Fruit fly (Drosophila melanogaster): ENCODE results near the gene CG33509.

Gene CG33509

dm6 chr2L:21071435-21071834, 14.9 kb downstream of the CG33509 start, which contains the start of gene CG9265 (continued):
- TF ChIP-seq ewg (GFP tag; optimal IDR thresholded peaks at IDR 0.05), result peak; percentile 91
- peak; percentile 4 for TF ChIP-seq gem (tag; optimal IDR thresholded peaks at IDR 0.05)
- no peak for TF ChIP-seq otp (GFP tag; IDR thresholded peaks at IDR 0.05)
- peak; percentile 20 for TF ChIP-seq Myb (GFP tag; optimal IDR thresholded peaks at IDR 0.05)
- peak; percentile 0 for TF ChIP-seq ems (GFP tag; optimal IDR thresholded peaks at IDR 0.05)
- peak; percentile 10 for TF ChIP-seq CG12155 (GFP tag; optimal IDR thresholded peaks at IDR 0.05)
- TF ChIP-seq CG18619 (GFP tag; optimal IDR thresholded peaks at IDR 0.05), result no peak
- TF ChIP-seq CG42726 (GFP tag; IDR thresholded peaks at IDR 0.05; ENCODE audit: partially characterized antibody), result no peak
- 0 out of 3 replicates have a peak, but pooled peaks have one; percentile 25 for TF ChIP-seq Dbx (GFP tag; IDR thresholded peaks at IDR 0.05)
- peak; percentile 48 for TF ChIP-seq Med (GFP tag)
- no peak for TF ChIP-seq CG13624 (GFP tag; optimal IDR thresholded peaks at IDR 0.05)
- peak; percentile 62 for TF ChIP-seq slbo (GFP tag; IDR thresholded peaks at IDR 0.05)
- peak; percentile 22 for TF ChIP-seq mam (GFP tag; optimal IDR thresholded peaks at IDR 0.05)
- TF ChIP-seq scrt (GFP tag; optimal IDR thresholded peaks at IDR 0.05), result no peak
- TF ChIP-seq CG12219 (GFP tag; optimal IDR thresholded peaks at IDR 0.05), result no peak
- peak; percentile 22 for TF ChIP-seq BEAF-32 (GFP tag; optimal IDR thresholded peaks at IDR 0.05)
- peak; percentile 68 for TF ChIP-seq grau (tag; optimal IDR thresholded peaks at IDR 0.05)
- peak; percentile 58 for TF ChIP-seq seq (GFP tag; IDR thresholded peaks at IDR 0.05)
- TF ChIP-seq CG9437 (GFP tag; optimal IDR thresholded peaks at IDR 0.05), result no peak
- peak; percentile 81 for TF ChIP-seq CG3995 (GFP tag; optimal IDR thresholded peaks at IDR 0.05)
- peak; percentile 16 for TF ChIP-seq ind (GFP tag; optimal IDR thresholded peaks at IDR 0.05)
- no peak for TF ChIP-seq CG6175 (GFP tag; IDR thresholded peaks at IDR 0.05)
- TF ChIP-seq Xbp1 (GFP tag; optimal IDR thresholded peaks at IDR 0.05), result no peak

dm6 chr2L:21070825-21071224, 15.5 kb downstream of the CG33509 start:
- no peak for TF ChIP-seq wor (GFP tag; IDR thresholded peaks at IDR 0.05)
- TF ChIP-seq CG8924 (tag; optimal IDR thresholded peaks at IDR 0.05), result no peak
- TF ChIP-seq Sox100B (GFP tag; optimal IDR thresholded peaks at IDR 0.05), result no peak
- peak; percentile 80; the same call in 2 of the 4 replicates for TF ChIP-seq chinmo (GFP tag; IDR thresholded peaks at IDR 0.05; ENCODE audit: partially characterized antibody)
- peak in 1 of 2 experiments; percentile 66 for TF ChIP-seq Pdp1 (GFP tag; optimal IDR thresholded peaks at IDR 0.05)
- TF ChIP-seq vvl (GFP tag; IDR thresholded peaks at IDR 0.05), result peak; percentile 63
- no peak for TF ChIP-seq YL-1 (GFP tag; optimal IDR thresholded peaks at IDR 0.05)
- TF ChIP-seq h (optimal IDR thresholded peaks at IDR 0.05), result no peak
- TF ChIP-seq pros (GFP tag; optimal IDR thresholded peaks at IDR 0.05), result peak; percentile 33

dm6 chr2L:21069776-21070175, 16.5 kb downstream of the CG33509 start:
- TF ChIP-seq tap (tag; optimal IDR thresholded peaks at IDR 0.05) (no peak), lab (GFP tag; optimal IDR thresholded peaks at IDR 0.05) (no peak), chinmo (GFP tag; IDR thresholded peaks at IDR 0.05; ENCODE audit: partially characterized antibody) (peak; percentile 87; the same call in 3 of the 4 replicates), nmo (GFP tag; optimal IDR thresholded peaks at IDR 0.05) (no peak), Adf1 (GFP tag; IDR thresholded peaks at IDR 0.05) (peak; percentile 84), CG6765 (GFP tag; optimal IDR thresholded peaks at IDR 0.05) (no peak), CG13894 (tag; optimal IDR thresholded peaks at IDR 0.05) (peak; percentile 91), Deaf1 (tag; optimal IDR thresholded peaks at IDR 0.05) (peak; percentile 69), CG6813 (GFP tag; optimal IDR thresholded peaks at IDR 0.05) (no peak), Bteb2 (GFP tag; optimal IDR thresholded peaks at IDR 0.05) (no peak), chm (GFP tag; IDR thresholded peaks at IDR 0.05) (no peak), CG18262 (tag; optimal IDR thresholded peaks at IDR 0.05) (no peak), gce (GFP tag; IDR thresholded peaks at IDR 0.05) (no peak), Ets65A (GFP tag) (peak; percentile 64), CG2120 (GFP tag; optimal IDR thresholded peaks at IDR 0.05) (no peak)
